Worm (Caenorhabditis elegans): ENCODE data around the gene fem-3.

- TF ChIP-seq flt-1 (GFP tag; IDR thresholded peaks at IDR 0.05): no peak
- TF ChIP-seq ama-1 (optimal IDR thresholded peaks at IDR 0.05): no peak
- no peak for TF ChIP-seq pes-1 (GFP tag; IDR thresholded peaks at IDR 0.05)
These were observed 2.7 kb downstream of the fem-3 start for ce11 chrIV:9107464-9107863.
